Fruit fly (Drosophila melanogaster): ENCODE measurements around the gene CG14377.
A peak's percentile ranks its signal among the peaks of the same experiment; 100 is the strongest.

CG14377 gene

DNA sequence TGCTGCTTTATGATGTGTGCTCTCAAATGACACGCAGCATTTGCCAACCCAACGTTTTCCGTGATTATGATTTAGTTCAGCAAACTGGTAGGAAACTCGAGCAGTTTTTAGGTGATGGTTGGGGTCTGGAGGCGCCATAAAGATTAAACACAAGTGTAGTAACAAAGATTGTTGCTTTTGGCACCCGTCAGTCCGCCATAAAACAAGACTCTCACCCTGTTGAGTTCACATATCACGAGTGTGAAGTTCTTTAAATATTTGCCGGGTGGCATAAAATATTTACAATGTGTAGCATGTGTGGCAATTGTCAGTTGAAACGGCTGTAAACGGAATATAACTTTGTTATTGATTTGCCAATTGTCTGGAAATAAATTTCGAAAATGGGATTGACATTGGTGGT, 44.1 kb downstream of the CG14377 start:
- TF ChIP-seq CG8119 (GFP tag; IDR thresholded peaks at IDR 0.05), result no peak
- TF ChIP-seq fkh (GFP tag; optimal IDR thresholded peaks at IDR 0.05), result peak; percentile 74

DNA sequence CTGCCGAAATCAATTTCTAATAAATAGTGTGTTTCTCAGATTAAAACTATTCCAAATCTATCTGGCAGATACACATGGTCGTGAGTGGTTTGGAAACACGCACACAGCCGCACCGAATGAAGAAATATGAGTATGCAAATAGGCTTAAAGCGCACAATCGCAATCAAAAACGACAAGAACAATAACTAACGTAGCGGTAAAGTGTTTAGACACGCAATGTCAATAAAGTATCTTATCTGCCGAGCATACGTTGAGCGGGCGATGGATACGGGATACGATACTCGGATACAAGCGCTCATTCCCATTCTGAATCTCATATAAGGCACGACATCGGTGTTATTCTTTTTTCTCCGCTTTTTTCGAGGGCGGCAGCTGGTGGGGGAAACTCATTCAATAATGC, 48.4 kb downstream of the CG14377 start:
- TF ChIP-seq fkh (GFP tag; optimal IDR thresholded peaks at IDR 0.05) (peak; percentile 89), CG6808 (GFP tag; optimal IDR thresholded peaks at IDR 0.05) (no peak), topi (GFP tag; optimal IDR thresholded peaks at IDR 0.05) (no peak)

DNA sequence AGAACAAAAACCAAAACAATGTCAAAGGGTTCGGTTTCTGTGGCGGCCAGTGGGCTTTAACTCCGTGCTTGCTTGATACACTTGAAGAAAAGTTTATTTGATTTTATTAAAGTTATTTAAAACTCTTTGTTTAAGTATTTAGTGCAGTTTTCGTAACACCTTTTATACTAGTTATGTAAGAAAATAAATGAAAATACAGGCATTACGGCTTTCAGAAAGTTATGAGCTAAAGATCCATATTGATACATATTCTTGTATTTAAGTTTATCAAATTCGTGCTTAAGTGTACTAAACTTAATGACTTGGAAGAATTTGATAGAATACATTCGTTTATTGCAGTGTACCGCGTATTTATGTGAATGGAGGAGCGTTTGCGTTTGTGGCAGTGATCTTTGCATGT, 48.9 kb downstream of the CG14377 start:
- TF ChIP-seq Eip78C (GFP tag), result peak; percentile 68
- no peak for TF ChIP-seq CG15336 (GFP tag; IDR thresholded peaks at IDR 0.05)
- TF ChIP-seq CG32006 (GFP tag; optimal IDR thresholded peaks at IDR 0.05), result peak; percentile 14
- TF ChIP-seq svp (GFP tag), result peak; percentile 61
